Fruit fly (Drosophila melanogaster): ENCODE results near the gene CG15258.
A peak's percentile ranks its signal among the peaks of the same experiment; 100 is the strongest.

CG15258 gene

dm6 chr2L:15386075-15386474 lies 24.6 kb upstream of the CG15258 start (continued):
- TF ChIP-seq ems (GFP tag; optimal IDR thresholded peaks at IDR 0.05) (no peak), CTCF (GFP tag; optimal IDR thresholded peaks at IDR 0.05) (no peak), bigmax (GFP tag; optimal IDR thresholded peaks at IDR 0.05) (no peak), CG18599 (GFP tag; optimal IDR thresholded peaks at IDR 0.05) (no peak), dan (GFP tag; IDR thresholded peaks at IDR 0.05) (no peak), odd (GFP tag; optimal IDR thresholded peaks at IDR 0.05) (no peak), CG16779 (GFP tag; IDR thresholded peaks at IDR 0.05) (no peak), CG1024 (GFP tag; IDR thresholded peaks at IDR 0.05) (no peak), HHEX (GFP tag; optimal IDR thresholded peaks at IDR 0.05) (no peak), dmrt99B (tag; optimal IDR thresholded peaks at IDR 0.05) (no peak), Dfd (GFP tag; optimal IDR thresholded peaks at IDR 0.05) (no peak)

- TF ChIP-seq CG18262 (tag; optimal IDR thresholded peaks at IDR 0.05) (peak; percentile 44), jigr1 (GFP tag; IDR thresholded peaks at IDR 0.05) (no peak), CG12659 (GFP tag; optimal IDR thresholded peaks at IDR 0.05) (no peak), so (GFP tag; IDR thresholded peaks at IDR 0.05) (no peak), NC2α (GFP tag; optimal IDR thresholded peaks at IDR 0.05) (no peak), CG14860 (GFP tag; IDR thresholded peaks at IDR 0.05; ENCODE audit: partially characterized antibody) (no peak), Usf (GFP tag; optimal IDR thresholded peaks at IDR 0.05) (no peak), CG2202 (tag; optimal IDR thresholded peaks at IDR 0.05) (no peak), Myb (GFP tag; optimal IDR thresholded peaks at IDR 0.05) (no peak), ab (GFP tag; optimal IDR thresholded peaks at IDR 0.05) (no peak), CG10565 (GFP tag; optimal IDR thresholded peaks at IDR 0.05) (no peak), BEAF-32 (GFP tag; optimal IDR thresholded peaks at IDR 0.05) (no peak), CG14710 (tag; optimal IDR thresholded peaks at IDR 0.05) (peak; percentile 13), Lim3 (GFP tag; IDR thresholded peaks at IDR 0.05) (no peak), CG43689 (GFP tag; IDR thresholded peaks at IDR 0.05) (no peak), fu2 (GFP tag; optimal IDR thresholded peaks at IDR 0.05) (no peak), Atf6 (GFP tag; IDR thresholded peaks at IDR 0.05) (no peak), peb (GFP tag; IDR thresholded peaks at IDR 0.05) (no peak), CG7786 (GFP tag; optimal IDR thresholded peaks at IDR 0.05) (no peak), cwo (GFP tag; optimal IDR thresholded peaks at IDR 0.05) (no peak), tap (tag; optimal IDR thresholded peaks at IDR 0.05) (no peak), tgo (GFP tag; IDR thresholded peaks at IDR 0.05) (no peak), CG2712 (tag; optimal IDR thresholded peaks at IDR 0.05) (peak; percentile 21), lov (optimal IDR thresholded peaks at IDR 0.05) (no peak), lov (GFP tag; IDR thresholded peaks at IDR 0.05) (no peak), CG1647 (GFP tag; optimal IDR thresholded peaks at IDR 0.05) (no peak), hbn (GFP tag; IDR thresholded peaks at IDR 0.05; ENCODE audit: partially characterized antibody) (no peak), CG17359 (tag; optimal IDR thresholded peaks at IDR 0.05) (no peak), pita (GFP tag; optimal IDR thresholded peaks at IDR 0.05) (no peak), CG9215 (GFP tag; IDR thresholded peaks at IDR 0.05) (no peak), Nf-YC (tag; optimal IDR thresholded peaks at IDR 0.05) (no peak), ewg (GFP tag; optimal IDR thresholded peaks at IDR 0.05) (no peak), NC2β (GFP tag; optimal IDR thresholded peaks at IDR 0.05) (no peak), Gsc (GFP tag; IDR thresholded peaks at IDR 0.05) (no peak), Hr51 (GFP tag; optimal IDR thresholded peaks at IDR 0.05) (no peak), zf30C (GFP tag; optimal IDR thresholded peaks at IDR 0.05) (no peak), Ssrp (tag; optimal IDR thresholded peaks at IDR 0.05) (no peak), CG17328 (GFP tag; IDR thresholded peaks at IDR 0.05) (no peak), tup (GFP tag; optimal IDR thresholded peaks at IDR 0.05) (no peak), CG18476 (GFP tag; optimal IDR thresholded peaks at IDR 0.05) (no peak), wor (GFP tag; IDR thresholded peaks at IDR 0.05) (no peak)
Measured at dm6 chr2L:15385340-15385739, 23.9 kb upstream of the CG15258 start.
